Worm (Caenorhabditis elegans) whole organism, L2 larva: ENCODE data around the gene plpp-1.2.

Experiments used
- F13H6.1 ChIP-seq: sonication (generic microtip); optimal IDR thresholded peaks from 2 replicates; lab custom pipeline; 2016; ENCODE audit warnings: missing genetic modification characterization, missing compliant biosample characterization
- R02D3.7 ChIP-seq: fragments of 150-350 bp; optimal IDR thresholded peaks from 2 replicates; lab custom pipeline; 2014; ENCODE audit warnings: missing biosample characterization, missing genetic modification characterization
- Y55F3AM.14 ChIP-seq: fragments of 200-800 bp; sonication (Bioruptor generic); optimal IDR thresholded peaks from 2 replicates; lab custom pipeline; 2018; ENCODE audit warnings: mild to moderate bottlenecking, missing genetic modification characterization, missing compliant biosample characterization
- ZK546.5 ChIP-seq: sonication (generic microtip); optimal IDR thresholded peaks from 2 replicates; lab custom pipeline; 2017; ENCODE audit warnings: missing biosample characterization, missing genetic modification characterization
- aly-2 ChIP-seq: fragments of 150-350 bp; optimal IDR thresholded peaks from 2 replicates; lab custom pipeline; 2014; ENCODE audit warnings: missing biosample characterization, missing genetic modification characterization
- ama-1 ChIP-seq: fragments of 150-350 bp; optimal IDR thresholded peaks from 2 replicates; lab custom pipeline; 2018; ENCODE audit warnings: inconsistent platforms
- ceh-16 ChIP-seq: fragments of 150-350 bp; optimal IDR thresholded peaks from 2 replicates; lab custom pipeline; 2014; ENCODE audit warnings: missing biosample characterization, missing genetic modification characterization
- ceh-82 ChIP-seq: fragments of 150-350 bp; optimal IDR thresholded peaks from 2 replicates; lab custom pipeline; 2014; ENCODE audit warnings: missing biosample characterization, missing genetic modification characterization
- crh-2 ChIP-seq: sonication (generic microtip); optimal IDR thresholded peaks from 2 replicates; lab custom pipeline; 2017; ENCODE audit warnings: missing biosample characterization, missing genetic modification characterization
- dmd-4 ChIP-seq: sonication (generic microtip); optimal IDR thresholded peaks from 2 replicates; lab custom pipeline; 2017; ENCODE audit warnings: missing biosample characterization, missing genetic modification characterization
- elt-1 ChIP-seq: fragments of 150-350 bp; optimal IDR thresholded peaks from 2 replicates; lab custom pipeline; 2014; ENCODE audit warnings: missing biosample characterization, missing genetic modification characterization
- elt-3 ChIP-seq: sonication (generic microtip); optimal IDR thresholded peaks from 2 replicates; lab custom pipeline; 2017; ENCODE audit warnings: missing biosample characterization, missing genetic modification characterization
- fos-1 ChIP-seq: fragments of 150-350 bp; optimal IDR thresholded peaks from 2 replicates; lab custom pipeline; 2014; ENCODE audit warnings: missing biosample characterization, missing genetic modification characterization
- lin-39 ChIP-seq: fragments of 150-350 bp; optimal IDR thresholded peaks from 2 replicates; lab custom pipeline; 2014; ENCODE audit warnings: missing biosample characterization, missing genetic modification reagents, missing genetic modification characterization
- lsy-2 ChIP-seq, 2 experiments: fragments of 150-350 bp in 1 of 2; sonication (generic microtip) in 1 of 2; optimal IDR thresholded peaks; 2 replicates each; lab custom pipeline; 2014 to 2017; ENCODE audit warnings: missing biosample characterization in 2 of 2, missing genetic modification characterization in 2 of 2
- mab-5 ChIP-seq: fragments of 150-350 bp; optimal IDR thresholded peaks from 2 replicates; lab custom pipeline; 2014; ENCODE audit warnings: missing biosample characterization, missing genetic modification characterization
- mbf-1 ChIP-seq: sonication (generic microtip); optimal IDR thresholded peaks from 2 replicates; lab custom pipeline; 2017; ENCODE audit warnings: missing biosample characterization, missing genetic modification characterization
- mdl-1 ChIP-seq, 2 experiments: fragments of 150-350 bp in 1 of 2; sonication (generic microtip) in 1 of 2; optimal IDR thresholded peaks; 2 replicates each; lab custom pipeline; 2017; ENCODE audit warnings: missing biosample characterization in 2 of 2, missing genetic modification characterization in 2 of 2
- nhr-11 ChIP-seq: fragments of 150-350 bp; optimal IDR thresholded peaks from 2 replicates; lab custom pipeline; 2014; ENCODE audit warnings: missing biosample characterization, missing genetic modification characterization
- nhr-129 ChIP-seq: fragments of 150-350 bp; optimal IDR thresholded peaks from 2 replicates; lab custom pipeline; 2014; ENCODE audit warnings: missing biosample characterization, missing genetic modification characterization
- nhr-21 ChIP-seq: fragments of 150-350 bp; optimal IDR thresholded peaks from 2 replicates; lab custom pipeline; 2014; ENCODE audit warnings: missing biosample characterization, missing genetic modification characterization
- nhr-23 ChIP-seq: fragments of 150-350 bp; optimal IDR thresholded peaks from 2 replicates; lab custom pipeline; 2014; ENCODE audit warnings: missing biosample characterization, missing genetic modification reagents, missing genetic modification characterization
- nhr-237 ChIP-seq: fragments of 150-350 bp; optimal IDR thresholded peaks from 2 replicates; lab custom pipeline; 2014; ENCODE audit warnings: missing biosample characterization, missing genetic modification characterization
- nhr-25 ChIP-seq: fragments of 150-350 bp; sonication (generic microtip); optimal IDR thresholded peaks from 3 replicates; lab custom pipeline; 2014; ENCODE audit warnings: missing biosample characterization, missing genetic modification characterization
- nhr-6 ChIP-seq: fragments of 150-350 bp; optimal IDR thresholded peaks from 2 replicates; lab custom pipeline; 2014; ENCODE audit warnings: missing biosample characterization, missing genetic modification characterization
- nhr-77 ChIP-seq: fragments of 150-350 bp; optimal IDR thresholded peaks from 2 replicates; lab custom pipeline; 2014; ENCODE audit warnings: missing biosample characterization, missing genetic modification characterization
- skn-1 ChIP-seq: sonication (generic microtip); optimal IDR thresholded peaks from 2 replicates; lab custom pipeline; 2017; ENCODE audit warnings: missing biosample characterization, missing genetic modification characterization
- sma-3 ChIP-seq: sonication (generic microtip); optimal IDR thresholded peaks from 2 replicates; lab custom pipeline; 2016; ENCODE audit warnings: missing genetic modification reagents, missing genetic modification characterization, missing compliant biosample characterization
- sma-9 ChIP-seq, 2 experiments: fragments of 150-350 bp in 1 of 2; sonication (generic microtip) in 1 of 2; optimal IDR thresholded peaks; 2 replicates each; lab custom pipeline; 2014 to 2016; ENCODE audit warnings: missing genetic modification characterization in 2 of 2, mild to moderate bottlenecking in 1 of 2, missing biosample characterization in 1 of 2, missing compliant biosample characterization in 1 of 2, missing genetic modification reagents in 1 of 2, moderate library complexity in 1 of 2
- snpc-4 ChIP-seq: fragments of 150-350 bp; optimal IDR thresholded peaks from 2 replicates; lab custom pipeline; 2014; ENCODE audit warnings: missing biosample characterization, missing genetic modification characterization
- unc-62 ChIP-seq: fragments of 150-350 bp; optimal IDR thresholded peaks from 2 replicates; lab custom pipeline; 2014; ENCODE audit warnings: missing biosample characterization, missing genetic modification reagents, missing genetic modification characterization
- ztf-1 ChIP-seq: fragments of 200-800 bp; sonication (Bioruptor generic); conservative IDR thresholded peaks from 2 replicates; pipeline ENCODE4 v1.3.6; 2022; ENCODE audit warnings: missing genetic modification characterization, missing compliant biosample characterization
- ztf-11 ChIP-seq: sonication (generic microtip); optimal IDR thresholded peaks from 2 replicates; lab custom pipeline; 2017; ENCODE audit warnings: missing biosample characterization, missing genetic modification characterization
- ztf-4 ChIP-seq: fragments of 150-350 bp; optimal IDR thresholded peaks from 2 replicates; lab custom pipeline; 2014; ENCODE audit warnings: missing biosample characterization, missing genetic modification characterization

Gene plpp-1.2

DNA sequence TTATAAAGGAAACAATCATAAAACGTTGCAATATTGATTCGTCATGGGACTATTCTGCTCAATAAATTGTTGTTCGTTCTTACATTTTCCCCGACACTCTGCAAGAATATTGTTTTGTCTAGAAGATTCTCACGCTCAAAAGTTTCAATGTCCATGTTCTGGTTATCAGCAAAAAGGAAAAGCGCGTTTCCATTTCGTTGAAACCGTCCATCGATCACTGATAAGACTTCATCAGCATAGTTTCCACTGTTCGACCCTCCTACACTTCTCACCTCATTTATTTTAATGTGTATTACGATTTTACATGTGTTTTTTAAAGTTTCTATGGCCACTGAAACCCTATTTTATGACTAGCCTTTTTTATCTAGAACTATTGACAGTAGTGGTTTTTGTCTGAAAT is 34.8 kb downstream of the plpp-1.2 start:
- TF ChIP-seq F13H6.1 (no peak), fos-1 (peak; percentile 42), ZK546.5 (tag; lab: Kevin White, UChicago) (no peak), unc-62 (GFP tag; lab: Kevin White, UChicago) (no peak), nhr-11 (tag; lab: Kevin White, UChicago) (no peak), mdl-1 (tag; optimal IDR thresholded peaks at IDR 0.05; lab: Kevin White, UChicago) (no peak), ztf-1 (no peak), elt-3 (tag; lab: Kevin White, UChicago) (no peak), ztf-11 (no peak), ceh-82 (tag; lab: Kevin White, UChicago) (no peak), nhr-77 (tag; lab: Kevin White, UChicago) (no peak), sma-3 (no peak), lsy-2 (tag; optimal IDR thresholded peaks at IDR 0.05; lab: Kevin White, UChicago) (no peak), snpc-4 (tag; lab: Kevin White, UChicago) (no peak), R02D3.7 (tag; lab: Kevin White, UChicago) (no peak), nhr-6 (tag; lab: Kevin White, UChicago) (no peak), sma-9 (GFP tag; optimal IDR thresholded peaks at IDR 0.05; lab: Kevin White, UChicago) (peak; percentile 17), sma-9 (tag; optimal IDR thresholded peaks at IDR 0.05; lab: Kevin White, UChicago) (no peak), nhr-237 (tag; lab: Kevin White, UChicago) (no peak)

DNA sequence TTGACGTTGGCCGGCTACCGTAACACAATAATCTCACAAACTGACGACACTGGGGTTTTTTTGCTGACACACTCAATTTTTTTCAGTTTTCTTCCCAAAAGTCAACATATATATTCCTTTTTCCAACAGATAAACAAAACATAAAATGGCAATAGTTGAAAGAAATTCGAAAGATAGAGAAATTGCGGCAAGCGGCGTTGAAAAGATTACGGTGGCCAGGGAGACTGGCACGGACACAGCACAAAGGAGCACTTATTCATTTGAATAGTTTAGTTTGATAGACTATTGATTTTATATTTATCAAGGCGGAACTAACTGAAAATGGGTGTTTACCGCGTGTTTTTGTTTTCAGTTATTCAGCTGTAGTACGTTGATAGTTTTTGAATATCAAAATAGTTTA is 36.0 kb downstream of the plpp-1.2 start, which contains the start of gene toe-2:
TSS of gene toe-2 (minus strand) at position 70 of the 400 bp plus-strand sequence.
- TF ChIP-seq nhr-23 (tag; lab: Kevin White, UChicago) (no peak), Y55F3AM.14 (GFP tag; lab: Kevin White, UChicago) (no peak), ZK546.5 (tag; lab: Kevin White, UChicago) (no peak), elt-1 (tag; lab: Kevin White, UChicago) (no peak), aly-2 (no peak), mab-5 (tag; lab: Kevin White, UChicago) (no peak), skn-1 (tag; lab: Kevin White, UChicago) (no peak), ceh-16 (no peak), dmd-4 (no peak), fos-1 (no peak), nhr-129 (tag; lab: Kevin White, UChicago) (no peak), mbf-1 (no peak), ztf-4 (no peak), nhr-25 (no peak)

DNA sequence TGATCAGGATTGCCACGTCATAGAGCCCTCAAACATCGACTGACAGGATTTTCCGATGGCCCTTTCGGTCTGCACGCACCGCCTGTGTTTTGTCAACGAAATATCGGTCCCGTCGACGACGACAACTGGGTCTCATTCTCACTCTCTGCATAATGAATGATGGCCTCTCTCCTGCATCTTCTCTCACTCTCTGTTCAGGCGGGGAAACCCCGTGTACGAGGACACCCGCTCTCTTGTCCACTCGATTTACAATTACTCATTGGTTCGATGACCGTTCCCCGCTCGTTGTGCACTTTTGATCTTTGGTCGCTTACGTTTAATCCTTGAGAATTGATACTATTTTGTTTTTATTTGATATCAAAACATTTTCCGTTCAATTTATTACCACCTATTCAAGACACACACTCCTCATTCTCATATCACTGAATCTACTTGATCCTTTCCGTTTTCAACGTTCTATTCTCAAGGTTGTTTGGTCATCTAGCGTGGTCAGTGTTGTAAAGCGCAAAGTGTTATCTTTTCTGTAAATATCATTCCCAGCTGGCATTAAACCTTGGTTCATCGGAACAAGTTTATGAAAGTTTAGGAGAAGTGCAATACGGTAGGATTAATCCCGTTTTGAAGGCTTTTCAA is 37.5 kb downstream of the plpp-1.2 start:
- TF ChIP-seq ceh-82 (tag; lab: Kevin White, UChicago) (no peak), nhr-21 (tag; lab: Kevin White, UChicago) (no peak), sma-9 (GFP tag; optimal IDR thresholded peaks at IDR 0.05; lab: Kevin White, UChicago) (peak; percentile 31), sma-9 (tag; optimal IDR thresholded peaks at IDR 0.05; lab: Kevin White, UChicago) (no peak), F13H6.1 (peak; percentile 12)

DNA sequence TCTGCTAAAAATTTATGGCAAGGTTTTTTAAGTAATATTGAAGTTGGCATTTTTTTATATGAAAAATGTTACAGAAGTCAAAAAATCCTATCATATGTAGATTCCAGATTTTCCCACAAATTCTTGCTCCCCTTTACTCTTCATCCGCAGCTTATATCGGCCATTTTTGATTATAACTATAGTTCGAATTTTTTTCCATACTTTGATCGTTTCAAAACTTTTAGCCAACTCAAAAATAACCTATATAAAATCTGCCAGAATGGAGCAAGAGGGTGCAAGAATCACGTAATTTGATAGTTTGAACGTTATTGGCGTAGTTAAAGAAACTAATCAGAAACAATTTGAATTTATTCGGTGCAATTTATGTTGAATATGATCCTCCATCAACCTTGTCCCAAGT is 38.7 kb downstream of the plpp-1.2 start:
- TF ChIP-seq skn-1 (tag; lab: Kevin White, UChicago) = no peak
- no peak for TF ChIP-seq mbf-1
- no peak for TF ChIP-seq fos-1
- no peak for TF ChIP-seq lsy-2 (tag; optimal IDR thresholded peaks at IDR 0.05; lab: Kevin White, UChicago)
- no peak for TF ChIP-seq nhr-237 (tag; lab: Kevin White, UChicago)
- TF ChIP-seq crh-2 (tag; lab: Kevin White, UChicago) = no peak
- TF ChIP-seq ceh-82 (tag; lab: Kevin White, UChicago) = no peak

DNA sequence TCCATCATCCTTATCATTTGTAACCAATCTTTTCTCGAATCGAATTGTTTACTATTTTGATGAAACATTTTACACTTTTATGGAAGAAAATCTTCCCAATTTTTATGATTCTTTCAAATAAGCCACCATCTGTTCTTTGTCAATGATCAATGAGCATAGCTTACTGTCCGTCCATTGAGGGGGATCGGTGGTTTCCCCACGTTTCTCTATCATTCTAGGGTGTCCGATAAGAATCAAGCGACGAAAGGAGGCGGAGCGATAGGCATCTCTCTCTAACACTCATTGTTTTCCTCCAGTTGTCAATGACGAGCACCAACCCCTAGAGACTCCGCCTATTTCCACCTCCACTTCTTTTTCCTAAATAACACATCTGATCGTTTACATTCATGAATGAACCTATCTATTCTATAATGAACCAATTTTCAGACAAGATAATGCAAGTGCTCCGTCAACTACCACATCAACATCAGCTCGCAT is 39.3 kb downstream of the plpp-1.2 start, which contains the start of gene C56E6.2:
TSS of gene C56E6.2 (plus strand) at position 427 of the 477 bp plus-strand sequence.
- TF ChIP-seq lin-39 (no peak), fos-1 (peak; percentile 16), R02D3.7 (tag; lab: Kevin White, UChicago) (no peak), snpc-4 (tag; lab: Kevin White, UChicago) (no peak), ceh-16 (no peak), ama-1 (lab: Kevin White, UChicago) (no peak)
